Fruit fly (Drosophila melanogaster): ENCODE data around the gene CG42613.

The CG42613 gene

DNA sequence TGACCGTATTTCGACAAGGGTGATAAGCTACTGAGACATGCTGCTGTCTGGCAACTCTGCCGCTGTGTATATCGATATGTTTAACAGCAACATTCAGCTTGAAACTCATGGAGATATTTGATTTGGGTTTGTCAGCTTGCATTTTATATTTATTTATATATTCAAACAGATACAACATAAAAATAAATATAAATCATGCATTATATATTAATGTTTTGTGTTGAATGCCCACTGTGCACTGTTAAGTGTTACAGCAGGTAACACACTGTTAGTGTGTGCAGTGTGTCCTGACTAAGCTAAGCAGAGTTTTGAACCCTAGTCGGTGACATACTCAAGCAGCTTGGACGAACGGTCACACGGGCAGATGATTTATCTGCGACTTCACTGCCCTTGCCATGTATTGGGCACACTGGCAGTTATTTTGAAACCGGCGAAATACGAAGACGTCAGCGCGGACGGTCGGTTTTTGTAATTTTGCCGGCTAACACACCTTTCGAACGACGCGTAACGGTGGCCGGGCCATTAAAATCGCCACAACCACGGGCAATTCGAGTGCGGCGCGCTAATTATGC lies 54.7 kb downstream of the CG42613 start, which contains the start of the genes snRNP-U1-C and gukh (continued):
- TF ChIP-seq az2 (GFP tag; optimal IDR thresholded peaks at IDR 0.05) (peak; percentile 81), unc-4 (GFP tag; IDR thresholded peaks at IDR 0.05; ENCODE audit: partially characterized antibody) (peak; percentile 77), BtbVII (GFP tag; optimal IDR thresholded peaks at IDR 0.05) (no peak), CG6765 (GFP tag; optimal IDR thresholded peaks at IDR 0.05) (peak; percentile 57), oc (tag; optimal IDR thresholded peaks at IDR 0.05) (peak; percentile 75), ham (GFP tag; IDR thresholded peaks at IDR 0.05) (no peak; the same call in 1 of the 2 replicates), lbe (GFP tag; optimal IDR thresholded peaks at IDR 0.05) (peak; percentile 87), Chrac-16 (GFP tag; optimal IDR thresholded peaks at IDR 0.05) (peak; percentile 82), fd96Cb (tag; optimal IDR thresholded peaks at IDR 0.05) (peak; percentile 57), HmgD (GFP tag; optimal IDR thresholded peaks at IDR 0.05) (peak; percentile 65), CG6854 (GFP tag; optimal IDR thresholded peaks at IDR 0.05) (peak; percentile 18), tio (GFP tag; optimal IDR thresholded peaks at IDR 0.05) (peak; percentile 74), Asciz (GFP tag; optimal IDR thresholded peaks at IDR 0.05) (peak; percentile 29), CG13775 (GFP tag; optimal IDR thresholded peaks at IDR 0.05) (peak; percentile 84), onecut (GFP tag; IDR thresholded peaks at IDR 0.05) (peak; percentile 67), Sox102F (GFP tag; optimal IDR thresholded peaks at IDR 0.05) (peak; percentile 84), fd3F (GFP tag; optimal IDR thresholded peaks at IDR 0.05) (peak; percentile 81), CG9797 (GFP tag; optimal IDR thresholded peaks at IDR 0.05) (peak; percentile 99), CG12769 (tag; optimal IDR thresholded peaks at IDR 0.05) (peak; percentile 91), CG10979 (tag; optimal IDR thresholded peaks at IDR 0.05) (peak; percentile 65), CG15479 (GFP tag; optimal IDR thresholded peaks at IDR 0.05) (no peak), tup (GFP tag; optimal IDR thresholded peaks at IDR 0.05) (peak; percentile 73), emc (GFP tag; optimal IDR thresholded peaks at IDR 0.05) (no peak), CG7963 (GFP tag; IDR thresholded peaks at IDR 0.05; ENCODE audit: partially characterized antibody) (no peak), Myb (GFP tag; optimal IDR thresholded peaks at IDR 0.05) (peak; percentile 70), en (GFP tag; optimal IDR thresholded peaks at IDR 0.05) (no peak), Mad (GFP tag; optimal IDR thresholded peaks at IDR 0.05) (peak; percentile 43), pfk (GFP tag; optimal IDR thresholded peaks at IDR 0.05) (peak; percentile 6), CG17912 (GFP tag; optimal IDR thresholded peaks at IDR 0.05) (peak; percentile 28), cas (GFP tag; IDR thresholded peaks at IDR 0.05) (peak; percentile 84), CG10462 (GFP tag; optimal IDR thresholded peaks at IDR 0.05) (peak; percentile 26), CG2202 (tag; optimal IDR thresholded peaks at IDR 0.05) (peak; percentile 57), CG42726 (GFP tag; IDR thresholded peaks at IDR 0.05; ENCODE audit: partially characterized antibody) (peak; percentile 55), CG16813 (GFP tag; IDR thresholded peaks at IDR 0.05; ENCODE audit: partially characterized antibody) (peak; percentile 69; the same call in 2 of the 3 replicates), CG17802 (tag; optimal IDR thresholded peaks at IDR 0.05) (peak; percentile 78), Six4 (GFP tag; optimal IDR thresholded peaks at IDR 0.05) (peak; percentile 54), CG17186 (GFP tag; optimal IDR thresholded peaks at IDR 0.05) (peak; percentile 9), crc (GFP tag; optimal IDR thresholded peaks at IDR 0.05) (no peak), grau (tag; optimal IDR thresholded peaks at IDR 0.05) (peak; percentile 85), cwo (GFP tag; optimal IDR thresholded peaks at IDR 0.05) (peak; percentile 66), CG4282 (GFP tag; optimal IDR thresholded peaks at IDR 0.05) (peak; percentile 66), Ets65A (GFP tag) (no peak), CG15696 (tag; optimal IDR thresholded peaks at IDR 0.05) (peak; percentile 76), zen2 (GFP tag; IDR thresholded peaks at IDR 0.05; ENCODE audit: partially characterized antibody) (peak; percentile 45; the same call in 1 of the 3 replicates), CG8388 (GFP tag; optimal IDR thresholded peaks at IDR 0.05) (peak; percentile 76), CG10209 (GFP tag; optimal IDR thresholded peaks at IDR 0.05) (peak; percentile 78), dm (GFP tag; optimal IDR thresholded peaks at IDR 0.05) (peak; percentile 45), E2f1 (GFP tag; IDR thresholded peaks at IDR 0.05) (peak; percentile 78), Doc2 (GFP tag; IDR thresholded peaks at IDR 0.05) (no peak)
